Fruit fly (Drosophila melanogaster): Measurements from ENCODE around the gene by.
A peak's percentile ranks its signal among the peaks of the same experiment; 100 is the strongest.

DNA sequence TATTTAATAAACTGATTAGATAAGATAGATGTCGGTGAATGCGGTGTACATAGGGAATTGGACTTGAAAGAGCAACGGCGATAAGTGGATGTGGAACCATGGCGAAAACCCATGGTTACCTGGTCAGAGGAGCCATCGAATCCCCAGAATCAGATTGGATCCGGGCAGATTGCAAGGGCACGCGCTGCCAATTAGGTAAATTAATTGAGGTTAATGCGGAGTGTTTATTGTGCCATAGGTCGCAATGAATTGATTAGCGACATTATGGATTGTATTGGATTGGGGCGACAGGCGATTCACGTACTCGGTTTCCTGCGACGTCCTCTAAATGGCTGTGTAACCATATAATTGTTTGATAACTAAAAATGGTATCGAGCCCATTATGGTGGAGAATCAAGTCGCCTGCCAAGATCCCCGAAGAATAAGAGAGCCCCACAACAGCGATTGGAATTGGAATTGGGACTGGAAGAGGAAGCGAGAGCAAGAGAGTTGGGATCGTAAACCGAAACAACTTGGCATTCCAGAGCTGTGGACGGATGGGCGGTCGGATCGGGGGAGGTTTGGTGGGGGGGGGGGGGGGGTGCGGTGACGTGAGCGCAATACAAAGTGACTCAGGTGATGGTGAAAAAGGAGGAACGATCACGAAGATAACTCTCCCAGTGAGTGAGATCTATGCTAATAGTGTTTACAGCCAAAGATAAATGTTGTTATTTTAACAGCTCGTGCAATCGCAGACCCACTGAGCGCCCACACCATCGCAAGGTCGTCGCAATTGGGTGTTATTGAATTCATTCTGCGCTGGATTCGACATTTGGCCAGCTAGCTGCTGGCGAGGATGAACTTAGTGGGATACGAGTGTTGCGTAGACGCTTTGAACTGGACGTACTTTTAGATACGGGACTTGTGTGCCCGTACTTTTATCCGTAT, 31.1 kb downstream of the by start:
- TF ChIP-seq topi (GFP tag; optimal IDR thresholded peaks at IDR 0.05) (no peak), acj6 (GFP tag; optimal IDR thresholded peaks at IDR 0.05) (no peak), svp (GFP tag) (peak; percentile 82), net (GFP tag; optimal IDR thresholded peaks at IDR 0.05) (no peak), Met (GFP tag; optimal IDR thresholded peaks at IDR 0.05) (no peak), dsx (GFP tag; optimal IDR thresholded peaks at IDR 0.05; ENCODE audit: poor library complexity, severe bottlenecking) (peak; percentile 68), Hr38 (GFP tag; optimal IDR thresholded peaks at IDR 0.05) (no peak), CG11294 (GFP tag; IDR thresholded peaks at IDR 0.05) (no peak), Gug (GFP tag; IDR thresholded peaks at IDR 0.05) (no peak), CG6854 (GFP tag; optimal IDR thresholded peaks at IDR 0.05) (no peak), Ets21C (GFP tag; optimal IDR thresholded peaks at IDR 0.05) (no peak), ss (GFP tag; optimal IDR thresholded peaks at IDR 0.05) (peak in 1 of 2 experiments; percentile 16)
